Fruit fly (Drosophila melanogaster): ENCODE measurements around the gene Cpr67B.
A peak's percentile ranks its signal among the peaks of the same experiment; 100 is the strongest.

dm6 chr3L:9422636-9423419 lies 18.2 kb downstream of the Cpr67B start, which contains the start of gene aay:
- peak; percentile 97 for TF ChIP-seq CG14655 (GFP tag; optimal IDR thresholded peaks at IDR 0.05)
- TF ChIP-seq CG8301 (tag; optimal IDR thresholded peaks at IDR 0.05) = peak; percentile 97
- TF ChIP-seq fd96Ca (GFP tag; IDR thresholded peaks at IDR 0.05) = peak; percentile 95

Data from whole organism, pupa.